Worm (Caenorhabditis elegans) whole organism, L1 larva: Measurements from ENCODE around the gene epc-1.
A peak's percentile ranks its signal among the peaks of the same experiment; 100 is the strongest.

ENCODE experiments used
- Y116A8C.19 ChIP-seq: sonication (generic microtip); optimal IDR thresholded peaks from 2 replicates; lab custom pipeline; 2016; ENCODE audit warnings: missing compliant biosample characterization, missing genetic modification characterization, borderline replicate concordance
- aha-1 ChIP-seq: fragments of 150-350 bp; optimal IDR thresholded peaks from 2 replicates; lab custom pipeline; 2014; ENCODE audit warnings: missing biosample characterization, missing genetic modification characterization
- aly-2 ChIP-seq: fragments of 150-350 bp; optimal IDR thresholded peaks from 2 replicates; lab custom pipeline; 2014; ENCODE audit warnings: missing biosample characterization, missing genetic modification characterization
- ama-1 ChIP-seq: fragments of 150-350 bp; optimal IDR thresholded peaks from 2 replicates; lab custom pipeline; 2014
- blmp-1 ChIP-seq: fragments of 150-350 bp; optimal IDR thresholded peaks from 2 replicates; lab custom pipeline; 2014; ENCODE audit warnings: missing biosample characterization, missing genetic modification characterization
- ceh-63 ChIP-seq: fragments of 200-800 bp; sonication (Bioruptor generic); optimal IDR thresholded peaks from 2 replicates; lab custom pipeline; 2018; ENCODE audit warnings: mild to moderate bottlenecking, missing genetic modification characterization, missing compliant biosample characterization
- ceh-90 ChIP-seq: sonication (generic microtip); optimal IDR thresholded peaks from 2 replicates; lab custom pipeline; 2016; ENCODE audit warnings: missing genetic modification characterization, missing compliant biosample characterization
- ces-1 ChIP-seq: fragments of 150-350 bp; optimal IDR thresholded peaks from 2 replicates; lab custom pipeline; 2014; ENCODE audit warnings: missing biosample characterization, missing genetic modification reagents, missing genetic modification characterization
- dpl-1 ChIP-seq, 3 experiments: fragments of 150-350 bp in 2 of 3; sonication (generic microtip) in 1 of 3; optimal IDR thresholded peaks; 2 replicates each; lab custom pipeline; 2014 to 2017; ENCODE audit warnings: missing biosample characterization in 3 of 3, missing genetic modification characterization in 3 of 3, missing genetic modification reagents in 3 of 3
- dsc-1 ChIP-seq: sonication (generic microtip); optimal IDR thresholded peaks from 2 replicates; lab custom pipeline; 2016; ENCODE audit warnings: mild to moderate bottlenecking, missing genetic modification characterization, missing compliant biosample characterization
- efl-1 ChIP-seq, 4 experiments: fragments of 150-350 bp; optimal IDR thresholded peaks in 3 of 4; peaks in 1 of 4; 1 replicate in 1 of 4; 2 replicates in 3 of 4; lab custom pipeline; 2014; ENCODE audit warnings: missing biosample characterization in 2 of 4, missing genetic modification characterization in 2 of 4, missing genetic modification reagents in 2 of 4
- egl-13 ChIP-seq: sonication (generic microtip); optimal IDR thresholded peaks from 2 replicates; lab custom pipeline; 2016; ENCODE audit warnings: missing genotype, missing genetic modification reagents, missing genetic modification characterization, missing compliant biosample characterization
- egl-27 ChIP-seq, 2 experiments: fragments of 150-350 bp in 1 of 2; sonication (generic microtip); optimal IDR thresholded peaks; 3 replicates each; lab custom pipeline; 2017 to 2018; ENCODE audit warnings: missing biosample characterization in 2 of 2, missing genetic modification characterization in 2 of 2, missing genetic modification reagents in 2 of 2
- elt-2 ChIP-seq: sonication (generic microtip); optimal IDR thresholded peaks from 2 replicates; lab custom pipeline; 2016; ENCODE audit warnings: missing genetic modification characterization, mild to moderate bottlenecking, inconsistent platforms, missing compliant biosample characterization, missing genetic modification reagents
- ets-5 ChIP-seq: fragments of 200-800 bp; sonication (Bioruptor generic); IDR thresholded peaks from 2 replicates; pipeline ENCODE4 v1.3.6; 2022; ENCODE audit warnings: missing genetic modification characterization, missing compliant biosample characterization
- fkh-4 ChIP-seq: sonication (generic microtip); optimal IDR thresholded peaks from 2 replicates; lab custom pipeline; 2016; ENCODE audit warnings: missing compliant biosample characterization, missing genetic modification characterization, borderline replicate concordance
- grh-1 ChIP-seq: fragments of 200-800 bp; sonication (Bioruptor generic); IDR thresholded peaks from 2 replicates; pipeline ENCODE4 v1.3.6; 2022; ENCODE audit warnings: missing genetic modification reagents, missing genetic modification characterization, missing compliant biosample characterization
- hlh-4 ChIP-seq: sonication (generic microtip); optimal IDR thresholded peaks from 2 replicates; lab custom pipeline; 2016; ENCODE audit warnings: mild to moderate bottlenecking, missing genetic modification characterization, missing compliant biosample characterization
- hpl-2 ChIP-seq: fragments of 150-350 bp; optimal IDR thresholded peaks from 2 replicates; lab custom pipeline; 2014; ENCODE audit warnings: missing biosample characterization, missing genetic modification reagents, missing genetic modification characterization
- jun-1 ChIP-seq: fragments of 150-350 bp; optimal IDR thresholded peaks from 2 replicates; lab custom pipeline; 2014; ENCODE audit warnings: missing biosample characterization, missing genetic modification reagents, missing genetic modification characterization
- lin-14 ChIP-seq: fragments of 200-800 bp; sonication (Bioruptor generic); optimal IDR thresholded peaks from 2 replicates; lab custom pipeline; 2018; ENCODE audit warnings: mild to moderate bottlenecking, missing genetic modification characterization, moderate library complexity, missing compliant biosample characterization
- lin-35 ChIP-seq, 2 experiments: fragments of 150-350 bp; optimal IDR thresholded peaks; 2 replicates each; lab custom pipeline; 2014; ENCODE audit warnings: missing biosample characterization in 2 of 2, missing genetic modification characterization in 2 of 2, missing genetic modification reagents in 2 of 2
- lsy-2 ChIP-seq, 2 experiments: fragments of 150-350 bp; optimal IDR thresholded peaks; 2 replicates each; lab custom pipeline; 2014; ENCODE audit warnings: missing biosample characterization in 2 of 2, missing genetic modification characterization in 2 of 2
- mab-9 ChIP-seq: fragments of 200-800 bp; sonication (Bioruptor generic); IDR thresholded peaks from 2 replicates; pipeline ENCODE4 v1.3.6; 2022; ENCODE audit warnings: missing genetic modification reagents, missing genetic modification characterization, missing compliant biosample characterization
- nhr-19 ChIP-seq: fragments of 200-800 bp; sonication (Bioruptor generic); conservative IDR thresholded peaks from 2 replicates; pipeline ENCODE4 v1.3.6; 2022; ENCODE audit warnings: missing genetic modification characterization, missing compliant biosample characterization
- nhr-20 ChIP-seq: sonication (generic microtip); optimal IDR thresholded peaks from 2 replicates; lab custom pipeline; 2016; ENCODE audit warnings: mild to moderate bottlenecking, missing genetic modification characterization, missing compliant biosample characterization
- nhr-237 ChIP-seq: fragments of 150-350 bp; optimal IDR thresholded peaks from 2 replicates; lab custom pipeline; 2014; ENCODE audit warnings: missing biosample characterization, missing genetic modification characterization
- nhr-28 ChIP-seq: fragments of 150-350 bp; optimal IDR thresholded peaks from 2 replicates; lab custom pipeline; 2014; ENCODE audit warnings: missing biosample characterization, missing genetic modification characterization
- nhr-47 ChIP-seq: sonication (generic microtip); optimal IDR thresholded peaks from 2 replicates; lab custom pipeline; 2016; ENCODE audit warnings: mild to moderate bottlenecking, missing genetic modification characterization, moderate library complexity, missing compliant biosample characterization
- nhr-76 ChIP-seq: sonication (generic microtip); optimal IDR thresholded peaks from 2 replicates; lab custom pipeline; 2017; ENCODE audit warnings: missing biosample characterization, missing genetic modification characterization
- nhr-84 ChIP-seq: sonication (generic microtip); optimal IDR thresholded peaks from 2 replicates; lab custom pipeline; 2017; ENCODE audit warnings: missing biosample characterization, missing genetic modification characterization
- nhr-85 ChIP-seq: sonication (generic microtip); peaks from one replicate; lab custom pipeline; 2016; ENCODE audit warnings: missing genetic modification characterization, inconsistent platforms, missing compliant biosample characterization
- nhr-90 ChIP-seq: sonication (generic microtip); optimal IDR thresholded peaks from 2 replicates; lab custom pipeline; 2016; ENCODE audit warnings: mild to moderate bottlenecking, missing genetic modification characterization, missing compliant biosample characterization; ENCODE audit not compliant: poor library complexity
- pag-3 ChIP-seq: sonication (generic microtip); optimal IDR thresholded peaks from 2 replicates; lab custom pipeline; 2017; ENCODE audit warnings: missing genetic modification characterization, mild to moderate bottlenecking, missing compliant biosample characterization, antibody characterized with exemption, borderline replicate concordance; ENCODE audit not compliant: insufficient read depth
- pqm-1 ChIP-seq: sonication (generic microtip); optimal IDR thresholded peaks from 3 replicates; lab custom pipeline; 2017; ENCODE audit warnings: missing biosample characterization, missing genetic modification characterization
- snu-23 ChIP-seq: sonication (generic microtip); optimal IDR thresholded peaks from 2 replicates; lab custom pipeline; 2016; ENCODE audit warnings: missing genetic modification characterization, missing compliant biosample characterization
- sox-4 ChIP-seq: sonication (generic microtip); optimal IDR thresholded peaks from 2 replicates; lab custom pipeline; 2016; ENCODE audit warnings: missing genetic modification characterization, missing compliant biosample characterization
- swsn-7 ChIP-seq: sonication (generic microtip); optimal IDR thresholded peaks from 2 replicates; lab custom pipeline; 2016; ENCODE audit warnings: missing genetic modification characterization, missing compliant biosample characterization
- unc-30 ChIP-seq: sonication (generic microtip); optimal IDR thresholded peaks from 2 replicates; lab custom pipeline; 2017; ENCODE audit warnings: missing biosample characterization, missing genetic modification characterization
- unc-98 ChIP-seq: fragments of 200-800 bp; sonication (Bioruptor generic); IDR thresholded peaks from 2 replicates; pipeline ENCODE4 v1.3.6; 2022; ENCODE audit warnings: missing genetic modification characterization, missing compliant biosample characterization
- zag-1 ChIP-seq: fragments of 150-350 bp; optimal IDR thresholded peaks from 2 replicates; lab custom pipeline; 2014; ENCODE audit warnings: missing biosample characterization, missing genetic modification characterization
- zip-4 ChIP-seq: fragments of 200-800 bp; sonication (Bioruptor generic); optimal IDR thresholded peaks from 2 replicates; lab custom pipeline; 2018; ENCODE audit warnings: mild to moderate bottlenecking, missing genetic modification characterization, moderate library complexity, missing compliant biosample characterization
- ztf-11 ChIP-seq, 2 experiments: sonication (generic microtip); optimal IDR thresholded peaks; 2 replicates each; lab custom pipeline; 2016 to 2017; ENCODE audit warnings: missing genetic modification characterization in 2 of 2, missing biosample characterization in 1 of 2, missing compliant biosample characterization in 1 of 2

The epc-1 gene

ce11 chrIII:12575350-12576292 lies 32.8 kb downstream of the epc-1 start, which contains the start of gene aakg-1:
Gene aakg-1 (minus strand): TSS chrIII:12575401.
- no peak for TF ChIP-seq swsn-7 (tag; lab: Kevin White, UChicago)
- peak; percentile 11 for TF ChIP-seq snu-23 (GFP tag; lab: Kevin White, UChicago)
- TF ChIP-seq blmp-1 = peak; percentile 2
- peak; percentile 47 for TF ChIP-seq lin-14 (GFP tag; lab: Kevin White, UChicago)
- TF ChIP-seq sox-4 = no peak
- no peak for TF ChIP-seq hpl-2 (GFP tag; lab: Kevin White, UChicago)
- TF ChIP-seq aha-1 (tag; lab: Kevin White, UChicago) = no peak
- TF ChIP-seq nhr-85 (tag; lab: Kevin White, UChicago) = peak; percentile 40
- peak in 1 of 2 experiments; percentile 10 for TF ChIP-seq lin-35 (GFP tag; optimal IDR thresholded peaks at IDR 0.05; lab: Kevin White, UChicago)
- TF ChIP-seq pqm-1 (tag; lab: Kevin White, UChicago) = no peak
- TF ChIP-seq lsy-2 (tag; optimal IDR thresholded peaks at IDR 0.05; lab: Kevin White, UChicago) = peak; percentile 14 to 34
- TF ChIP-seq ets-5 (GFP tag; lab: Robert Waterston, UW) = no peak
- no peak for TF ChIP-seq pag-3 (tag; lab: Kevin White, UChicago)
- no peak for TF ChIP-seq nhr-237

- no peak for TF ChIP-seq unc-30 (tag; lab: Kevin White, UChicago)
- no peak for TF ChIP-seq nhr-28 (tag; lab: Kevin White, UChicago)
- no peak for TF ChIP-seq nhr-20
- TF ChIP-seq aly-2 (tag; lab: Kevin White, UChicago) = no peak
- TF ChIP-seq swsn-7 (tag; lab: Kevin White, UChicago) = no peak
- no peak for TF ChIP-seq ceh-90 (tag; lab: Kevin White, UChicago)
- no peak for TF ChIP-seq Y116A8C.19
These were observed 38.5 kb downstream of the epc-1 start for ce11 chrIII:12569870-12570269.

- TF ChIP-seq egl-13 (tag; lab: Kevin White, UChicago) (no peak), elt-2 (tag; lab: Kevin White, UChicago) (peak; percentile 30), efl-1 (optimal IDR thresholded peaks at IDR 0.05; lab: Kevin White, UChicago) (no peak), efl-1 (GFP tag; optimal IDR thresholded peaks at IDR 0.05 in 1 of 2; lab: Kevin White, UChicago) (peak in 1 of 2 experiments; percentile 41)
- TF ChIP-seq, all 84 proteins: peak for 2
These were observed 39.4 kb downstream of the epc-1 start for ce11 chrIII:12568962-12569361.

- peak; percentile 73 for TF ChIP-seq nhr-19 (GFP tag; lab: Robert Waterston, UW)
- TF ChIP-seq ces-1 (GFP tag; lab: Kevin White, UChicago) = no peak
- no peak for TF ChIP-seq nhr-84 (tag; lab: Kevin White, UChicago)
- no peak for TF ChIP-seq nhr-76 (tag; lab: Kevin White, UChicago)
- no peak for TF ChIP-seq zag-1 (tag; lab: Kevin White, UChicago)
- TF ChIP-seq hlh-4 (tag; lab: Kevin White, UChicago) = no peak
- TF ChIP-seq grh-1 (GFP tag; lab: Robert Waterston, UW) = 0 out of 2 replicates have a peak, but pooled peaks have one; percentile 15
- TF ChIP-seq dpl-1 (GFP tag; optimal IDR thresholded peaks at IDR 0.05; lab: Kevin White, UChicago) = peak; percentile 40 to 63 (median 61)
- peak; percentile 69 for TF ChIP-seq jun-1 (tag; lab: Kevin White, UChicago)
- TF ChIP-seq nhr-237 = no peak
- peak; percentile 56 to 84 for TF ChIP-seq lin-35 (GFP tag; optimal IDR thresholded peaks at IDR 0.05; lab: Kevin White, UChicago)
- no peak for TF ChIP-seq ztf-11 (tag; optimal IDR thresholded peaks at IDR 0.05; lab: Kevin White, UChicago)
- no peak for TF ChIP-seq zip-4 (GFP tag; lab: Kevin White, UChicago)
- peak; percentile 82 for TF ChIP-seq elt-2 (tag; lab: Kevin White, UChicago)
- peak; percentile 89 for TF ChIP-seq nhr-90
- peak in 1 of 2 experiments; percentile 28 for TF ChIP-seq egl-27 (tag; optimal IDR thresholded peaks at IDR 0.05; lab: Kevin White, UChicago)
- peak; percentile 87 for TF ChIP-seq nhr-47
- no peak for TF ChIP-seq ama-1 (lab: Kevin White, UChicago)
- TF ChIP-seq unc-98 (GFP tag; lab: Robert Waterston, UW) = no peak
- TF ChIP-seq mab-9 (GFP tag; lab: Robert Waterston, UW) = no peak
- peak; percentile 80 for TF ChIP-seq dsc-1 (tag; lab: Kevin White, UChicago)
- peak; percentile 80 for TF ChIP-seq swsn-7 (tag; lab: Kevin White, UChicago)
- TF ChIP-seq fkh-4 (tag; lab: Kevin White, UChicago) = no peak
- no peak for TF ChIP-seq ceh-63 (GFP tag; lab: Kevin White, UChicago)
These were observed 40.2 kb downstream of the epc-1 start for ce11 chrIII:12568036-12568649.
